Fruit fly (Drosophila melanogaster) whole organism, embryonic: ENCODE data around the gene CG17190.

Experiments
- Abd-B ChIP-seq: fragments of 200-800 bp; sonication (Bioruptor generic); optimal IDR thresholded peaks from 2 replicates; lab custom pipeline; 2018; ENCODE audit warnings: missing biosample characterization, mild to moderate bottlenecking, missing genetic modification characterization, moderate library complexity
- Antp ChIP-seq: fragments of 200-800 bp; sonication (Bioruptor generic); optimal IDR thresholded peaks from 3 replicates; lab custom pipeline; 2016; ENCODE audit warnings: missing biosample characterization, missing genetic modification characterization
- CG1024 ChIP-seq: fragments of 200-800 bp; sonication (Bioruptor generic); IDR thresholded peaks from 2 replicates; pipeline ENCODE4 v1.3.6; 2022; ENCODE audit warnings: missing biosample characterization, missing genetic modification characterization
- CG11723 ChIP-seq: fragments of 200-800 bp; sonication (Bioruptor generic); optimal IDR thresholded peaks from 2 replicates; lab custom pipeline; 2017; ENCODE audit warnings: missing biosample characterization, mild to moderate bottlenecking, missing genetic modification characterization
- CG14667 ChIP-seq: fragments of 200-800 bp; sonication (Bioruptor generic); IDR thresholded peaks from 2 replicates; pipeline ENCODE4 v1.3.6; 2022; ENCODE audit warnings: missing biosample characterization, missing genetic modification characterization
- CG14965 ChIP-seq: fragments of 200-800 bp; sonication (Bioruptor generic); optimal IDR thresholded peaks from 2 replicates; lab custom pipeline; 2016; ENCODE audit warnings: missing biosample characterization, missing genetic modification characterization, borderline replicate concordance
- CG15011 ChIP-seq: fragments of 200-800 bp; sonication (Bioruptor generic); optimal IDR thresholded peaks from 3 replicates; lab custom pipeline; 2018; ENCODE audit warnings: missing biosample characterization, mild to moderate bottlenecking, missing genetic modification characterization
- CG15696 ChIP-seq: fragments of 200-800 bp; sonication (Bioruptor generic); optimal IDR thresholded peaks from 2 replicates; lab custom pipeline; 2019; ENCODE audit warnings: missing biosample characterization, mild to moderate bottlenecking, missing genetic modification characterization, moderate library complexity
- CG16779 ChIP-seq: fragments of 200-800 bp; sonication (Bioruptor generic); IDR thresholded peaks from 2 replicates; pipeline ENCODE4 v1.3.6; 2022; ENCODE audit warnings: missing biosample characterization, missing genetic modification characterization
- CG17359 ChIP-seq: fragments of 200-800 bp; sonication (Bioruptor generic); optimal IDR thresholded peaks from 3 replicates; lab custom pipeline; 2018; ENCODE audit warnings: missing biosample characterization, mild to moderate bottlenecking, missing genetic modification characterization, moderate library complexity
- CG17829 ChIP-seq: fragments of 200-800 bp; optimal IDR thresholded peaks from 2 replicates; lab custom pipeline; 2019; ENCODE audit warnings: missing biosample characterization, mild to moderate bottlenecking, missing genetic modification characterization, moderate library complexity
- CG31388 ChIP-seq: fragments of 200-800 bp; sonication (Bioruptor generic); optimal IDR thresholded peaks from 2 replicates; lab custom pipeline; 2016; ENCODE audit warnings: missing biosample characterization, missing genetic modification characterization
- CG3163 ChIP-seq: fragments of 200-800 bp; sonication (Bioruptor generic); optimal IDR thresholded peaks from 3 replicates; lab custom pipeline; 2016; ENCODE audit warnings: missing biosample characterization, missing genetic modification characterization
- CG33213 ChIP-seq: fragments of 200-800 bp; sonication (Bioruptor generic); optimal IDR thresholded peaks from 3 replicates; lab custom pipeline; 2016; ENCODE audit warnings: missing biosample characterization, missing genetic modification characterization
- CG6791 ChIP-seq: fragments of 200-800 bp; sonication (Bioruptor generic); IDR thresholded peaks from 3 replicates; pipeline ENCODE4 v1.3.6; 2022; ENCODE audit warnings: missing biosample characterization, missing genetic modification characterization; ENCODE audit not compliant: partially characterized antibody
- CG7786 ChIP-seq: fragments of 200-800 bp; sonication (Bioruptor generic); optimal IDR thresholded peaks from 2 replicates; lab custom pipeline; 2016; ENCODE audit warnings: missing biosample characterization, missing genetic modification characterization
- CG7928 ChIP-seq: fragments of 200-800 bp; sonication (Bioruptor generic); optimal IDR thresholded peaks from 2 replicates; lab custom pipeline; 2017; ENCODE audit warnings: missing biosample characterization, mild to moderate bottlenecking, missing genetic modification characterization
- CG9797 ChIP-seq: fragments of 200-800 bp; sonication (Bioruptor generic); optimal IDR thresholded peaks from 3 replicates; lab custom pipeline; 2018; ENCODE audit warnings: missing biosample characterization, mild to moderate bottlenecking, missing genetic modification characterization
- CG9817 ChIP-seq: fragments of 200-800 bp; sonication (Bioruptor generic); optimal IDR thresholded peaks from 2 replicates; lab custom pipeline; 2018; ENCODE audit warnings: missing biosample characterization, mild to moderate bottlenecking, missing genetic modification characterization, moderate library complexity
- CG9932 ChIP-seq: fragments of 200-800 bp; sonication (Bioruptor generic); IDR thresholded peaks from 2 replicates; pipeline ENCODE4 v1.3.6; 2022; ENCODE audit warnings: missing biosample characterization, missing genetic modification characterization
- Camta ChIP-seq: fragments of 200-800 bp; sonication (Bioruptor generic); optimal IDR thresholded peaks from 2 replicates; lab custom pipeline; 2016; ENCODE audit warnings: missing biosample characterization, missing genetic modification characterization
- Dbx ChIP-seq: fragments of 200-800 bp; sonication (Bioruptor generic); IDR thresholded peaks from 3 replicates; pipeline ENCODE4 v1.3.6; 2022; ENCODE audit warnings: missing biosample characterization, missing genetic modification characterization
- Dp ChIP-seq: fragments of 200-800 bp; sonication (Bioruptor generic); optimal IDR thresholded peaks from 2 replicates; lab custom pipeline; 2018; ENCODE audit warnings: missing biosample characterization, mild to moderate bottlenecking, missing genetic modification characterization, moderate library complexity
- H15 ChIP-seq: fragments of 200-800 bp; sonication (Bioruptor generic); IDR thresholded peaks from 3 replicates; pipeline ENCODE4 v1.3.6; 2022; ENCODE audit warnings: missing biosample characterization, missing genetic modification characterization
- HLHmδ ChIP-seq: fragments of 200-800 bp; sonication (Bioruptor generic); optimal IDR thresholded peaks from 2 replicates; lab custom pipeline; 2018; ENCODE audit warnings: missing biosample characterization, mild to moderate bottlenecking, missing genetic modification characterization, moderate library complexity
- Hr39 ChIP-seq: fragments of >200 bp; optimal IDR thresholded peaks from 2 replicates; lab custom pipeline; 2017
- Hr51 ChIP-seq, 2 experiments: fragments of 200-800 bp; sonication (Bioruptor generic); optimal IDR thresholded peaks; 2 replicates in 1 of 2; 3 replicates in 1 of 2; lab custom pipeline; 2016 to 2018; ENCODE audit warnings: missing biosample characterization in 2 of 2, missing genetic modification characterization in 2 of 2, mild to moderate bottlenecking in 1 of 2, moderate library complexity in 1 of 2
- Jarid2 ChIP-seq: fragments of 200-800 bp; sonication (Bioruptor generic); optimal IDR thresholded peaks from 3 replicates; lab custom pipeline; 2017; ENCODE audit warnings: mild to moderate bottlenecking, missing biosample characterization, missing genetic modification reagents, missing genetic modification characterization
- MBD-R2 ChIP-seq: fragments of 200-800 bp; sonication (Bioruptor generic); IDR thresholded peaks from 2 replicates; pipeline ENCODE4 v1.3.6; 2022; ENCODE audit warnings: missing biosample characterization, missing genetic modification characterization
- Meics ChIP-seq: fragments of 200-800 bp; sonication (Bioruptor generic); optimal IDR thresholded peaks from 2 replicates; lab custom pipeline; 2017; ENCODE audit warnings: missing biosample characterization, mild to moderate bottlenecking, missing genetic modification characterization
- Myb ChIP-seq: fragments of 200-800 bp; sonication (Bioruptor generic); optimal IDR thresholded peaks from 2 replicates; lab custom pipeline; 2016; ENCODE audit warnings: missing biosample characterization, missing genetic modification characterization
- NfI ChIP-seq: fragments of 200-800 bp; sonication (Bioruptor generic); optimal IDR thresholded peaks from 3 replicates; lab custom pipeline; 2018; ENCODE audit warnings: missing biosample characterization, mild to moderate bottlenecking, missing genetic modification characterization, moderate library complexity
- Ravus ChIP-seq: fragments of 200-800 bp; sonication (Bioruptor generic); IDR thresholded peaks from 2 replicates; pipeline ENCODE4 v1.3.6; 2022; ENCODE audit warnings: missing biosample characterization, missing genetic modification characterization
- Sry-δ ChIP-seq: fragments of 200-800 bp; sonication (Bioruptor generic); optimal IDR thresholded peaks from 2 replicates; lab custom pipeline; 2016; ENCODE audit warnings: missing biosample characterization, missing genetic modification characterization
- Xbp1 ChIP-seq: fragments of 200-800 bp; sonication (Bioruptor generic); optimal IDR thresholded peaks from 3 replicates; lab custom pipeline; 2016; ENCODE audit warnings: missing biosample characterization, mild to moderate bottlenecking, missing genetic modification characterization
- cg ChIP-seq: fragments of 200-800 bp; sonication (Bioruptor generic); optimal IDR thresholded peaks from 3 replicates; lab custom pipeline; 2019; ENCODE audit warnings: missing biosample characterization, mild to moderate bottlenecking, missing genetic modification characterization, moderate library complexity
- chm ChIP-seq: fragments of 200-800 bp; sonication (Bioruptor generic); IDR thresholded peaks from 2 replicates; pipeline ENCODE4 v1.3.6; 2022; ENCODE audit warnings: missing biosample characterization, missing genetic modification characterization
- dm ChIP-seq: fragments of 200-800 bp; sonication (Bioruptor generic); optimal IDR thresholded peaks from 3 replicates; lab custom pipeline; 2016; ENCODE audit warnings: missing biosample characterization, missing genetic modification characterization
- exex ChIP-seq: fragments of 200-800 bp; sonication (Bioruptor generic); optimal IDR thresholded peaks from 4 replicates; lab custom pipeline; 2018; ENCODE audit warnings: missing biosample characterization, mild to moderate bottlenecking, missing genetic modification characterization, moderate library complexity
- eyg ChIP-seq: fragments of 200-800 bp; sonication (Bioruptor generic); optimal IDR thresholded peaks from 3 replicates; lab custom pipeline; 2016; ENCODE audit warnings: missing biosample characterization, missing genetic modification characterization
- fu2 ChIP-seq: fragments of 200-800 bp; sonication (Bioruptor generic); optimal IDR thresholded peaks from 2 replicates; lab custom pipeline; 2016; ENCODE audit warnings: missing biosample characterization, missing genetic modification characterization
- insv ChIP-seq, 2 experiments: fragments of 200-800 bp; sonication (Bioruptor generic); optimal IDR thresholded peaks; 3 replicates each; lab custom pipeline; 2016 to 2018; ENCODE audit warnings: missing biosample characterization in 2 of 2, missing genetic modification characterization in 2 of 2
- kay ChIP-seq: fragments of 200-800 bp; sonication (Bioruptor generic); optimal IDR thresholded peaks from 2 replicates; lab custom pipeline; 2016; ENCODE audit warnings: missing biosample characterization, missing genetic modification characterization
- otp ChIP-seq: fragments of 200-800 bp; sonication (Bioruptor generic); IDR thresholded peaks from 3 replicates; pipeline ENCODE4, ENCODE4 v1.3.6; 2022; ENCODE audit warnings: missing biosample characterization, missing genetic modification characterization
- peb ChIP-seq: fragments of 200-800 bp; sonication (Bioruptor generic); IDR thresholded peaks from 2 replicates; pipeline ENCODE4 v1.3.6; 2022; ENCODE audit warnings: missing biosample characterization, missing genetic modification characterization
- sqz ChIP-seq: fragments of 200-800 bp; sonication (Bioruptor generic); optimal IDR thresholded peaks from 3 replicates; lab custom pipeline; 2018; ENCODE audit warnings: missing biosample characterization, mild to moderate bottlenecking, missing genetic modification characterization
- tna ChIP-seq: fragments of 200-800 bp; sonication (Bioruptor generic); IDR thresholded peaks from 2 replicates; pipeline ENCODE4 v1.3.6; 2022; ENCODE audit warnings: missing biosample characterization, missing genetic modification characterization; ENCODE audit not compliant: partially characterized antibody
- trh ChIP-seq: fragments of 200-800 bp; sonication (Bioruptor generic); optimal IDR thresholded peaks from 2 replicates; lab custom pipeline; 2016; ENCODE audit warnings: missing biosample characterization, missing genetic modification characterization
- z ChIP-seq: fragments of 200-800 bp; sonication (Bioruptor generic); IDR thresholded peaks from 3 replicates; pipeline ENCODE4 v1.3.6; 2022; ENCODE audit warnings: missing biosample characterization, missing genetic modification characterization
- zen ChIP-seq: fragments of 200-800 bp; sonication (Bioruptor generic); optimal IDR thresholded peaks from 3 replicates; lab custom pipeline; 2018; ENCODE audit warnings: missing biosample characterization, mild to moderate bottlenecking, missing genetic modification characterization, moderate library complexity
- zen2 ChIP-seq: fragments of 200-800 bp; sonication (Bioruptor generic); IDR thresholded peaks from 3 replicates; pipeline ENCODE4 v1.3.6; 2022; ENCODE audit warnings: missing biosample characterization, missing genetic modification characterization; ENCODE audit not compliant: partially characterized antibody

CG17190 gene

dm6 chr3R:19999474-19999873 lies 13.8 kb downstream of the CG17190 start (continued):
- TF ChIP-seq CG31388 (GFP tag; lab: Kevin White, UChicago) = peak; percentile 12
- TF ChIP-seq trh (GFP tag; lab: Kevin White, UChicago) = no peak
- no peak for TF ChIP-seq CG33213 (GFP tag; lab: Kevin White, UChicago)
- peak; percentile 77 for TF ChIP-seq CG9932
- peak; percentile 28 for TF ChIP-seq Jarid2 (GFP tag; lab: Kevin White, UChicago)
- TF ChIP-seq Antp = no peak
- no peak for TF ChIP-seq kay (GFP tag; lab: Kevin White, UChicago)
- TF ChIP-seq Myb = no peak
- TF ChIP-seq otp = peak; percentile 85
- TF ChIP-seq exex = peak; percentile 39
- peak; percentile 27; the same call in 1 of the 2 replicates for TF ChIP-seq Ravus (GFP tag; lab: Robert Waterston, UW)
- TF ChIP-seq cg (GFP tag; lab: Kevin White, UChicago) = no peak
- TF ChIP-seq CG6791 (GFP tag; lab: Robert Waterston, UW) = no peak
- no peak for TF ChIP-seq z (GFP tag; lab: Robert Waterston, UW)
- peak; percentile 48; the same call in 1 of the 3 replicates for TF ChIP-seq H15
- no peak for TF ChIP-seq CG14965 (GFP tag; lab: Kevin White, UChicago)
- TF ChIP-seq CG14667 = peak; percentile 72
- peak; percentile 61; the same call in 1 of the 2 replicates for TF ChIP-seq chm
- TF ChIP-seq NfI (GFP tag; lab: Kevin White, UChicago) = peak; percentile 67
- no peak for TF ChIP-seq CG16779
- TF ChIP-seq CG9797 (GFP tag; lab: Kevin White, UChicago) = no peak
- peak; percentile 80 for TF ChIP-seq sqz (GFP tag; lab: Kevin White, UChicago)
- no peak for TF ChIP-seq fu2
- no peak for TF ChIP-seq Dp (GFP tag; lab: Kevin White, UChicago)
- TF ChIP-seq CG1024 (GFP tag; lab: Robert Waterston, UW) = peak; percentile 55; the same call in 1 of the 2 replicates
- TF ChIP-seq zen = peak; percentile 91
- TF ChIP-seq CG7786 = no peak
- TF ChIP-seq CG11723 (GFP tag; lab: Kevin White, UChicago) = peak; percentile 8
- TF ChIP-seq Meics (GFP tag; lab: Kevin White, UChicago) = peak; percentile 78
- TF ChIP-seq Camta = no peak
- no peak for TF ChIP-seq zen2
- no peak for TF ChIP-seq insv (GFP tag; optimal IDR thresholded peaks at IDR 0.05; lab: Kevin White, UChicago)
- no peak for TF ChIP-seq tna (GFP tag; lab: Robert Waterston, UW)
- peak; percentile 70 for TF ChIP-seq Abd-B (GFP tag; lab: Kevin White, UChicago)
- TF ChIP-seq MBD-R2 (GFP tag; lab: Robert Waterston, UW) = peak; percentile 35; the same call in 1 of the 2 replicates
- TF ChIP-seq CG17359 (tag; lab: Kevin White, UChicago) = peak; percentile 90
- TF ChIP-seq dm (GFP tag; lab: Kevin White, UChicago) = no peak
- peak; percentile 91 for TF ChIP-seq CG17829 (tag; lab: Kevin White, UChicago)
- TF ChIP-seq CG3163 (GFP tag; lab: Kevin White, UChicago) = no peak
- peak; percentile 77 for TF ChIP-seq peb (GFP tag; lab: Robert Waterston, UW)
- peak; percentile 35 for TF ChIP-seq CG7928 (GFP tag; lab: Kevin White, UChicago)
- TF ChIP-seq CG15011 = peak; percentile 43
- no peak for TF ChIP-seq Hr39 (lab: Kevin White, UChicago)
- TF ChIP-seq eyg (GFP tag; lab: Kevin White, UChicago) = no peak
- TF ChIP-seq Xbp1 = peak; percentile 74
- TF ChIP-seq HLHmδ (GFP tag; lab: Kevin White, UChicago) = no peak
- TF ChIP-seq CG15696 (tag; lab: Kevin White, UChicago) = peak; percentile 89
- peak; percentile 76 for TF ChIP-seq Dbx
- TF ChIP-seq Hr51 (GFP tag; optimal IDR thresholded peaks at IDR 0.05; lab: Kevin White, UChicago) = peak; percentile 26 to 88
- no peak for TF ChIP-seq Sry-δ (GFP tag; lab: Kevin White, UChicago)
- peak; percentile 77 for TF ChIP-seq CG9817 (tag; lab: Kevin White, UChicago)
